Worm (Caenorhabditis elegans) whole organism, L4 larva: ENCODE data around the gene hlh-17.
A peak's percentile ranks its signal among the peaks of the same experiment; 100 is the strongest.

ENCODE experiments used
- F37D6.2 ChIP-seq: sonication (generic microtip); optimal IDR thresholded peaks from 2 replicates; lab custom pipeline; 2016; ENCODE audit warnings: mild to moderate bottlenecking, missing genetic modification characterization, missing compliant biosample characterization
- F44E2.7 ChIP-seq: fragments of 200-800 bp; sonication (Bioruptor generic); IDR thresholded peaks from 2 replicates; pipeline ENCODE4 v2.1.2; 2022; ENCODE audit warnings: missing genetic modification characterization, missing compliant biosample characterization
- F49E8.2 ChIP-seq: sonication (generic microtip); optimal IDR thresholded peaks from 2 replicates; lab custom pipeline; 2016; ENCODE audit warnings: missing compliant biosample characterization, mild to moderate bottlenecking, missing genetic modification characterization, borderline replicate concordance
- T26A8.4 ChIP-seq: fragments of 200-800 bp; sonication (Bioruptor generic); IDR thresholded peaks from 2 replicates; pipeline ENCODE4 v1.3.6; 2022; ENCODE audit warnings: missing genetic modification characterization, missing compliant biosample characterization
- Y5F2A.4 ChIP-seq: fragments of 200-800 bp; sonication (Bioruptor generic); optimal IDR thresholded peaks from 2 replicates; lab custom pipeline; 2018; ENCODE audit warnings: mild to moderate bottlenecking, missing genetic modification characterization, missing compliant biosample characterization
- aha-1 ChIP-seq: fragments of 150-350 bp; peaks from one replicate; lab custom pipeline; 2014; ENCODE audit warnings: missing biosample characterization, missing genetic modification characterization
- ama-1 ChIP-seq: fragments of 150-350 bp; optimal IDR thresholded peaks from 2 replicates; lab custom pipeline; 2014; ENCODE audit warnings: inconsistent platforms, mixed read lengths
- ceh-28 ChIP-seq: fragments of 150-350 bp; optimal IDR thresholded peaks from 2 replicates; lab custom pipeline; 2014; ENCODE audit warnings: missing biosample characterization, missing genetic modification reagents, missing genetic modification characterization
- ceh-44 ChIP-seq: fragments of 200-800 bp; sonication (Bioruptor generic); IDR thresholded peaks from 2 replicates; pipeline ENCODE4 v1.3.6; 2022; ENCODE audit warnings: missing genetic modification reagents, missing genetic modification characterization, missing compliant biosample characterization
- ceh-62 ChIP-seq: sonication (generic microtip); optimal IDR thresholded peaks from 2 replicates; lab custom pipeline; 2017; ENCODE audit warnings: missing biosample characterization, missing genetic modification characterization
- daf-12 ChIP-seq: fragments of 150-350 bp; optimal IDR thresholded peaks from 2 replicates; lab custom pipeline; 2014; ENCODE audit warnings: missing biosample characterization, missing genetic modification reagents, missing genetic modification characterization
- daf-16 ChIP-seq, 3 experiments: sonication (generic microtip); optimal IDR thresholded peaks; 2 replicates each; lab custom pipeline; 2016 to 2017; ENCODE audit warnings: missing genetic modification characterization in 3 of 3, missing genetic modification reagents in 3 of 3, mild to moderate bottlenecking in 2 of 3, missing compliant biosample characterization in 2 of 3, missing biosample characterization in 1 of 3, moderate library complexity in 1 of 3
- dpl-1 ChIP-seq: fragments of 150-350 bp; optimal IDR thresholded peaks from 2 replicates; lab custom pipeline; 2014; ENCODE audit warnings: missing biosample characterization, missing genetic modification reagents, missing genetic modification characterization
- duxl-1 ChIP-seq: sonication (generic microtip); optimal IDR thresholded peaks from 2 replicates; lab custom pipeline; 2016; ENCODE audit warnings: mild to moderate bottlenecking, missing genetic modification characterization, moderate library complexity, missing compliant biosample characterization; ENCODE audit not compliant: poor library complexity
- egl-43 ChIP-seq: fragments of 200-800 bp; sonication (Bioruptor generic); IDR thresholded peaks from 2 replicates; pipeline ENCODE4 v1.3.6; 2022; ENCODE audit warnings: missing genetic modification reagents, missing genetic modification characterization, missing compliant biosample characterization
- hif-1 ChIP-seq, 2 experiments: sonication (generic microtip); optimal IDR thresholded peaks; 2 replicates each; lab custom pipeline; 2016 to 2017; ENCODE audit warnings: missing compliant biosample characterization in 2 of 2, missing genetic modification characterization in 2 of 2, missing genetic modification reagents in 2 of 2, missing genotype in 2 of 2, mild to moderate bottlenecking in 1 of 2
- hlh-30 ChIP-seq: sonication (generic microtip); optimal IDR thresholded peaks from 2 replicates; lab custom pipeline; 2017; ENCODE audit warnings: antibody characterized with exemption, mild to moderate bottlenecking, missing genetic modification characterization, missing compliant biosample characterization; ENCODE audit not compliant: insufficient read depth
- hmg-1.1 ChIP-seq: fragments of 200-800 bp; sonication (Bioruptor generic); IDR thresholded peaks from 2 replicates; pipeline ENCODE4 v1.3.6; 2022; ENCODE audit warnings: missing genetic modification reagents, missing genetic modification characterization, missing compliant biosample characterization
- lin-1 ChIP-seq: fragments of 200-800 bp; sonication (Bioruptor generic); IDR thresholded peaks from 2 replicates; pipeline ENCODE4 v1.3.6; 2022; ENCODE audit warnings: missing genetic modification reagents, missing genetic modification characterization, missing compliant biosample characterization
- lin-13 ChIP-seq: fragments of 150-350 bp; optimal IDR thresholded peaks from 2 replicates; lab custom pipeline; 2014; ENCODE audit warnings: missing biosample characterization, missing genetic modification reagents, missing genetic modification characterization
- lin-38 ChIP-seq: fragments of 200-800 bp; sonication (Bioruptor generic); IDR thresholded peaks from 2 replicates; pipeline ENCODE4 v1.3.6; 2022; ENCODE audit warnings: missing genetic modification reagents, missing genetic modification characterization, missing compliant biosample characterization
- madf-9 ChIP-seq: fragments of 200-800 bp; sonication (Bioruptor generic); conservative IDR thresholded peaks from 2 replicates; pipeline ENCODE4 v1.3.6; 2022; ENCODE audit warnings: missing genetic modification reagents, missing genetic modification characterization, missing compliant biosample characterization
- mdt-29 ChIP-seq: fragments of 200-800 bp; sonication (Bioruptor generic); IDR thresholded peaks from 2 replicates; pipeline ENCODE4 v1.3.6; 2022; ENCODE audit warnings: missing genetic modification reagents, missing genetic modification characterization, missing compliant biosample characterization
- mxl-3 ChIP-seq: fragments of 200-800 bp; sonication (Bioruptor generic); optimal IDR thresholded peaks from 2 replicates; lab custom pipeline; 2018; ENCODE audit warnings: mild to moderate bottlenecking, missing genetic modification characterization, missing compliant biosample characterization
- nhr-25 ChIP-seq: sonication (generic microtip); optimal IDR thresholded peaks from 2 replicates; lab custom pipeline; 2017; ENCODE audit warnings: missing genetic modification characterization, mild to moderate bottlenecking, missing compliant biosample characterization, antibody characterized with exemption, moderate library complexity, borderline replicate concordance; ENCODE audit not compliant: insufficient read depth
- nhr-42 ChIP-seq: fragments of 200-800 bp; sonication (Bioruptor generic); IDR thresholded peaks from 2 replicates; pipeline ENCODE4 v1.3.6; 2022; ENCODE audit warnings: missing genetic modification characterization, missing compliant biosample characterization
- nhr-6 ChIP-seq: fragments of 150-350 bp; optimal IDR thresholded peaks from 2 replicates; lab custom pipeline; 2014; ENCODE audit warnings: missing biosample characterization, missing genetic modification characterization
- pha-4 ChIP-seq, 2 experiments: fragments of 150-350 bp in 1 of 2; fragments of 200-800 bp in 1 of 2; sonication (Bioruptor generic) in 1 of 2; IDR thresholded peaks in 1 of 2; optimal IDR thresholded peaks in 1 of 2; 2 replicates each; pipeline versions ENCODE4 v1.3.6 to Lab custom; 2014 to 2022; ENCODE audit warnings: missing genetic modification characterization in 2 of 2, missing genetic modification reagents in 2 of 2, missing biosample characterization in 1 of 2, missing compliant biosample characterization in 1 of 2
- pqm-1 ChIP-seq: sonication (generic microtip); optimal IDR thresholded peaks from 2 replicates; lab custom pipeline; 2017; ENCODE audit warnings: missing biosample characterization, missing genetic modification characterization
- saeg-2 ChIP-seq: fragments of 200-800 bp; sonication (Bioruptor generic); IDR thresholded peaks from 2 replicates; pipeline ENCODE4 v1.3.6; 2022; ENCODE audit warnings: missing genetic modification reagents, missing genetic modification characterization, missing compliant biosample characterization
- snpc-1.2 ChIP-seq: fragments of 200-800 bp; sonication (Bioruptor generic); IDR thresholded peaks from 2 replicates; pipeline ENCODE4 v1.3.6; 2022; ENCODE audit warnings: missing genetic modification reagents, missing genetic modification characterization, missing compliant biosample characterization
- spr-1 ChIP-seq: sonication (generic microtip); optimal IDR thresholded peaks from 2 replicates; lab custom pipeline; 2016; ENCODE audit warnings: mild to moderate bottlenecking, missing genetic modification characterization, missing compliant biosample characterization
- unc-39 ChIP-seq: sonication (generic microtip); optimal IDR thresholded peaks from 2 replicates; lab custom pipeline; 2017; ENCODE audit warnings: missing biosample characterization, missing genetic modification characterization
- zip-2 ChIP-seq: fragments of 150-350 bp; optimal IDR thresholded peaks from 2 replicates; lab custom pipeline; 2014; ENCODE audit warnings: missing biosample characterization, missing genetic modification characterization
- ztf-7 ChIP-seq: fragments of 150-350 bp; optimal IDR thresholded peaks from 2 replicates; lab custom pipeline; 2014; ENCODE audit warnings: missing biosample characterization, missing genetic modification characterization

Gene hlh-17

DNA sequence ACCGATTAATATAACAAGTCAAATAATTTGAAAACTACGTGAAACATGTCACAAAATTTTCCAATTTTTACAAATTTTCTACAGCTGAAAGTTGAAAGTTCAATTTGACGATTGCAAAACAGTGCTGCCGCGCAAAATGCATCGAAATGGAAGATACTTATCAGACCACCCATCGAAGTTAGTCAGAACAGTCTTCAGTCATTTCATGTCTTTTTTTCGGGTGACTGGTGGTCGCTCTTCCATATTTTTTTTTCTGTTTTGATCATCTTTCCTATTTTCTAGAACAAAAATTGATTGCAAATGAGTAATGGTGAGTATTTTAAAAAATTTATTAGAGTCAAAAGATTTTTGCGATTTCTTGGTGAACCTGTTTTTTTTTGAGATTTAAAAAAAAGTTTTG is 7.4 kb upstream of the hlh-17 start, which contains the start of gene F38C2.1:
Gene F38C2.1, plus strand, starts transcription at position 301 of the 400 bp plus-strand sequence.
- TF ChIP-seq mdt-29 (GFP tag; lab: Robert Waterston, UW) (no peak), daf-16 (GFP tag; optimal IDR thresholded peaks at IDR 0.05; lab: Kevin White, UChicago) (no peak), daf-16 (tag; optimal IDR thresholded peaks at IDR 0.05; lab: Kevin White, UChicago) (no peak), ama-1 (no peak), F44E2.7 (GFP tag; lab: Robert Waterston, UW) (no peak), ceh-44 (GFP tag; lab: Robert Waterston, UW) (no peak), aha-1 (tag; lab: Kevin White, UChicago) (no peak), madf-9 (GFP tag; lab: Robert Waterston, UW) (no peak), duxl-1 (tag; lab: Kevin White, UChicago) (no peak), spr-1 (no peak), nhr-25 (tag; lab: Kevin White, UChicago) (no peak), F37D6.2 (tag; lab: Kevin White, UChicago) (no peak), lin-13 (GFP tag; lab: Kevin White, UChicago) (no peak), lin-1 (GFP tag; lab: Robert Waterston, UW) (no peak)

DNA sequence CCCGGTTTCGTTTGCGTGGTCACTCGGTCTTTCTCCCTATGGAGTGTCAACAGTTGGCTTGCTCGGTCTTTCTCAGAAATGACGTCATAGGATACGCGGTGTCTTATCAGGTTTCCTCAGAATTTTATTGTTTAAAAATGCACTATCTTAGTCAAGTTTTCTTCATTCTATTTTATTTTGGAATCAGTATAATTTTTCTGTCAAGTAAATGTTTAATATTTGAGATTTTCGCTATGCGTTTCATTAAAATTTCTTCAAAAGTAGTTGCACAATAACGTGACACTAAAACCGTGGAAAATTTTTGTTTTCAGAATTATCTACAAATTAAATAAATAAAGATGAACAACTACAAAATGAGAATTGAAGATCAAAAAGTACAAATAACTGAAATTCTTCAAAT is 2.8 kb downstream of the hlh-17 start, which contains the start of gene hlh-31:
Gene hlh-31, plus strand, starts transcription at position 301 of the 400 bp plus-strand sequence.
- no peak for TF ChIP-seq hlh-30 (tag; lab: Kevin White, UChicago)
- TF ChIP-seq zip-2 (tag; lab: Kevin White, UChicago), result no peak
- no peak for TF ChIP-seq daf-12 (tag; lab: Kevin White, UChicago)
- TF ChIP-seq pqm-1, result no peak
- TF ChIP-seq Y5F2A.4, result no peak
- TF ChIP-seq nhr-25 (tag; lab: Kevin White, UChicago), result no peak
- TF ChIP-seq hif-1 (tag; optimal IDR thresholded peaks at IDR 0.05; lab: Kevin White, UChicago), result no peak
- TF ChIP-seq hmg-1.1 (GFP tag; lab: Robert Waterston, UW), result no peak
- no peak for TF ChIP-seq egl-43 (GFP tag; lab: Robert Waterston, UW)
- no peak for TF ChIP-seq nhr-42 (GFP tag; lab: Robert Waterston, UW)
- TF ChIP-seq ceh-28 (tag; lab: Kevin White, UChicago), result no peak
- TF ChIP-seq dpl-1 (GFP tag; lab: Kevin White, UChicago), result no peak
- TF ChIP-seq, all 104 proteins: peak for 0

- TF ChIP-seq snpc-1.2 (GFP tag; lab: Robert Waterston, UW), result peak; percentile 96
- TF ChIP-seq, all 104 proteins: peak for 1; not testable (repeated sequence) for 103
Measured at ce11 chrIV:16260262-16260661, 5.7 kb downstream of the hlh-17 start.

DNA sequence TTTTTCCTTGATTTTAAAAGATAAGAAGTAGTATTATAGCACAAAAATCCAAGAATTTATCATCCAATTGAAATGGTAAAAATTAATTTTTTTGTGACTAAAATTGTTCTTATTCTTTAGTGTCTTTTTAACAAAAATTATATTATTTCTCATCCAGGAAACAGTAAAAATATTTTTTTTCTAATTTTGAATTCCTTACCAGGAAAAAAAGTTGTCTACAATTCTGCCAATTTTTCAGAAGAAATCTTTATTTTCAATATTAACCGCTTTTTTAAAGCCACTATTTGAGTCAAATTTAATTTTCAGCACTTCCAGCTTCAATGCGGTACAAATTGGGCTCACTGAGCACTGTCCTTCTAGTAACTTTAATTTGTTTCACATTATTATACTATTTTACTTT is 16.4 kb downstream of the hlh-17 start, which contains the start of gene F38C2.4:
Gene F38C2.4, plus strand, starts transcription at position 301 of the 400 bp plus-strand sequence.
- TF ChIP-seq madf-9 (GFP tag; lab: Robert Waterston, UW), result no peak
- no peak for TF ChIP-seq lin-38
- TF ChIP-seq ceh-62 (tag; lab: Kevin White, UChicago), result no peak
- no peak for TF ChIP-seq mxl-3
- no peak for TF ChIP-seq ztf-7 (tag; lab: Kevin White, UChicago)
- TF ChIP-seq nhr-6 (tag; lab: Kevin White, UChicago), result no peak
- TF ChIP-seq saeg-2 (GFP tag; lab: Robert Waterston, UW), result no peak
- no peak for TF ChIP-seq T26A8.4
- TF ChIP-seq pha-4 (GFP tag; IDR thresholded peaks at IDR 0.05; lab: Robert Waterston, UW), result no peak
- TF ChIP-seq pha-4 (tag; optimal IDR thresholded peaks at IDR 0.05; lab: Kevin White, UChicago), result no peak
- no peak for TF ChIP-seq unc-39 (tag; lab: Kevin White, UChicago)
- no peak for TF ChIP-seq egl-43 (GFP tag; lab: Robert Waterston, UW)
- no peak for TF ChIP-seq snpc-1.2 (GFP tag; lab: Robert Waterston, UW)
- TF ChIP-seq F49E8.2 (tag; lab: Kevin White, UChicago), result no peak
